Fruit fly (Drosophila melanogaster) whole organism, embryonic: Measurements from ENCODE around the gene CG17652.
A peak's percentile ranks its signal among the peaks of the same experiment; 100 is the strongest.

Source experiments
- Adf1 ChIP-seq: fragments of 200-800 bp; sonication (Bioruptor generic); IDR thresholded peaks from 2 replicates; pipeline ENCODE4 v1.3.6; 2022; ENCODE audit warnings: missing biosample characterization, missing genetic modification characterization
- Antp ChIP-seq: fragments of 200-800 bp; sonication (Bioruptor generic); optimal IDR thresholded peaks from 3 replicates; lab custom pipeline; 2016; ENCODE audit warnings: missing biosample characterization, missing genetic modification characterization
- Bdp1 ChIP-seq: fragments of 200-800 bp; sonication (Bioruptor generic); optimal IDR thresholded peaks from 3 replicates; lab custom pipeline; 2016; ENCODE audit warnings: missing biosample characterization, missing genetic modification characterization
- CG10267 ChIP-seq: fragments of 200-800 bp; sonication (Bioruptor generic); optimal IDR thresholded peaks from 2 replicates; lab custom pipeline; 2018; ENCODE audit warnings: missing biosample characterization, mild to moderate bottlenecking, missing genetic modification characterization, moderate library complexity
- CG11085 ChIP-seq: fragments of 200-800 bp; sonication (Bioruptor generic); IDR thresholded peaks from 2 replicates; pipeline ENCODE4 v1.3.6; 2022; ENCODE audit warnings: missing biosample characterization, missing genetic modification characterization
- CG11695 ChIP-seq: fragments of 200-800 bp; sonication (Bioruptor generic); IDR thresholded peaks from 3 replicates; pipeline ENCODE4 v1.3.6; 2022; ENCODE audit warnings: missing biosample characterization, missing genetic modification characterization
- CG11723 ChIP-seq: fragments of 200-800 bp; sonication (Bioruptor generic); optimal IDR thresholded peaks from 2 replicates; lab custom pipeline; 2017; ENCODE audit warnings: missing biosample characterization, mild to moderate bottlenecking, missing genetic modification characterization
- CG12219 ChIP-seq: fragments of 200-800 bp; sonication (Bioruptor generic); optimal IDR thresholded peaks from 3 replicates; lab custom pipeline; 2018; ENCODE audit warnings: missing biosample characterization, mild to moderate bottlenecking, missing genetic modification characterization
- CG13296 ChIP-seq: fragments of 200-800 bp; sonication (Bioruptor generic); optimal IDR thresholded peaks from 3 replicates; lab custom pipeline; 2018; ENCODE audit warnings: missing biosample characterization, mild to moderate bottlenecking, missing genetic modification characterization
- CG1603 ChIP-seq: fragments of 200-800 bp; sonication (Bioruptor generic); optimal IDR thresholded peaks from 2 replicates; lab custom pipeline; 2019; ENCODE audit warnings: missing biosample characterization, mild to moderate bottlenecking, missing genetic modification characterization, moderate library complexity
- CG17361 ChIP-seq: fragments of 200-800 bp; sonication (Bioruptor generic); IDR thresholded peaks from 3 replicates; pipeline ENCODE4 v1.3.6; 2022; ENCODE audit warnings: missing biosample characterization, missing genetic modification characterization
- CG1832 ChIP-seq: fragments of 200-800 bp; sonication (Bioruptor generic); optimal IDR thresholded peaks from 2 replicates; lab custom pipeline; 2017; ENCODE audit warnings: missing biosample characterization, mild to moderate bottlenecking, missing genetic modification characterization, inconsistent platforms
- CG18764 ChIP-seq: fragments of 200-800 bp; sonication (Bioruptor generic); optimal IDR thresholded peaks from 3 replicates; lab custom pipeline; 2016; ENCODE audit warnings: missing biosample characterization, missing genetic modification characterization
- CG2116 ChIP-seq: fragments of 200-800 bp; sonication (Bioruptor generic); optimal IDR thresholded peaks from 3 replicates; lab custom pipeline; 2018; ENCODE audit warnings: missing biosample characterization, mild to moderate bottlenecking, missing genetic modification characterization
- CG3281 ChIP-seq: fragments of 200-800 bp; sonication (Bioruptor generic); optimal IDR thresholded peaks from 3 replicates; lab custom pipeline; 2017; ENCODE audit warnings: missing biosample characterization, mild to moderate bottlenecking, missing genetic modification characterization
- CG3838 ChIP-seq: fragments of 200-800 bp; sonication (Bioruptor generic); optimal IDR thresholded peaks from 3 replicates; lab custom pipeline; 2016; ENCODE audit warnings: missing biosample characterization, missing genetic modification characterization
- CG3995 ChIP-seq: fragments of 200-800 bp; sonication (Bioruptor generic); optimal IDR thresholded peaks from 3 replicates; lab custom pipeline; 2016; ENCODE audit warnings: missing biosample characterization, missing genetic modification characterization
- CG4404 ChIP-seq: fragments of 200-800 bp; sonication (Bioruptor generic); IDR thresholded peaks from 2 replicates; pipeline ENCODE4 v1.3.6; 2022; ENCODE audit warnings: missing biosample characterization, missing genetic modification characterization
- CG5245 ChIP-seq: fragments of 200-800 bp; sonication (Bioruptor generic); optimal IDR thresholded peaks from 3 replicates; lab custom pipeline; 2016; ENCODE audit warnings: missing biosample characterization, missing genetic modification characterization
- CG6813 ChIP-seq: fragments of 200-800 bp; sonication (Bioruptor generic); optimal IDR thresholded peaks from 2 replicates; lab custom pipeline; 2017; ENCODE audit warnings: missing biosample characterization, missing genetic modification characterization, mild to moderate bottlenecking, moderate library complexity, missing genetic modification reagents
- CG7987 ChIP-seq: fragments of 200-800 bp; sonication (Bioruptor generic); optimal IDR thresholded peaks from 2 replicates; lab custom pipeline; 2018; ENCODE audit warnings: missing biosample characterization, mild to moderate bottlenecking, missing genetic modification characterization, moderate library complexity
- CG9609 ChIP-seq: fragments of 200-800 bp; sonication (Bioruptor generic); optimal IDR thresholded peaks from 3 replicates; lab custom pipeline; 2016; ENCODE audit warnings: missing biosample characterization, missing genetic modification characterization
- ERR ChIP-seq: fragments of 200-800 bp; sonication (Bioruptor generic); optimal IDR thresholded peaks from 2 replicates; lab custom pipeline; 2016; ENCODE audit warnings: missing biosample characterization, missing genetic modification characterization
- Eip74EF ChIP-seq, 2 experiments: fragments of 200-800 bp in 1 of 2; fragments of >200 bp in 1 of 2; sonication (Bioruptor generic) in 1 of 2; optimal IDR thresholded peaks; 2 replicates each; lab custom pipeline; 2017 to 2019; ENCODE audit warnings: missing biosample characterization in 2 of 2, missing genetic modification characterization in 2 of 2, mild to moderate bottlenecking in 1 of 2, moderate library complexity in 1 of 2
- Hsf ChIP-seq: fragments of 200-800 bp; sonication (Bioruptor generic); optimal IDR thresholded peaks from 3 replicates; lab custom pipeline; 2016; ENCODE audit warnings: missing biosample characterization, missing genetic modification characterization
- Max ChIP-seq: fragments of 200-800 bp; sonication (Bioruptor generic); optimal IDR thresholded peaks from 2 replicates; lab custom pipeline; 2016; ENCODE audit warnings: missing biosample characterization, mild to moderate bottlenecking, missing genetic modification characterization
- PHDP ChIP-seq: fragments of 200-800 bp; sonication (Bioruptor generic); optimal IDR thresholded peaks from 3 replicates; lab custom pipeline; 2018; ENCODE audit warnings: missing biosample characterization, mild to moderate bottlenecking, missing genetic modification characterization, moderate library complexity
- Scr ChIP-seq: fragments of 200-800 bp; sonication (Bioruptor generic); IDR thresholded peaks from 2 replicates; pipeline ENCODE4 v1.3.6; 2022; ENCODE audit warnings: missing biosample characterization, missing genetic modification characterization; ENCODE audit not compliant: partially characterized antibody
- Trl ChIP-seq, 3 experiments: fragments of >200 bp in 2 of 3; fragments of 200-800 bp in 1 of 3; sonication (Bioruptor generic) in 1 of 3; optimal IDR thresholded peaks; 2 replicates in 1 of 3; 3 replicates in 2 of 3; lab custom pipeline; 2016 to 2017; ENCODE audit warnings: missing biosample characterization in 1 of 3, missing genetic modification characterization in 1 of 3
- ash1 ChIP-seq: fragments of 200-800 bp; sonication (Bioruptor generic); optimal IDR thresholded peaks from 2 replicates; lab custom pipeline; 2018; ENCODE audit warnings: missing biosample characterization, mild to moderate bottlenecking, missing genetic modification characterization
- corto ChIP-seq: fragments of 200-800 bp; sonication (Bioruptor generic); optimal IDR thresholded peaks from 2 replicates; lab custom pipeline; 2016; ENCODE audit warnings: missing biosample characterization, mild to moderate bottlenecking, missing genetic modification characterization, moderate library complexity
- dan ChIP-seq: fragments of 200-800 bp; sonication (Bioruptor generic); IDR thresholded peaks from 2 replicates; pipeline ENCODE4 v1.3.6; 2022; ENCODE audit warnings: missing biosample characterization, missing genetic modification characterization
- disco-r ChIP-seq: fragments of 200-800 bp; sonication (Bioruptor generic); optimal IDR thresholded peaks from 2 replicates; lab custom pipeline; 2016; ENCODE audit warnings: missing biosample characterization, missing genetic modification characterization
- fd96Cb ChIP-seq: fragments of 200-800 bp; sonication (Bioruptor generic); optimal IDR thresholded peaks from 2 replicates; lab custom pipeline; 2018; ENCODE audit warnings: missing biosample characterization, mild to moderate bottlenecking, missing genetic modification characterization, moderate library complexity
- ham ChIP-seq: fragments of 200-800 bp; sonication (Bioruptor generic); IDR thresholded peaks from 2 replicates; pipeline ENCODE4 v1.3.6; 2022; ENCODE audit warnings: missing biosample characterization, missing genetic modification characterization
- hkb ChIP-seq, 2 experiments: fragments of 200-800 bp in 1 of 2; fragments of >200 bp in 1 of 2; sonication (Bioruptor generic) in 1 of 2; IDR thresholded peaks in 1 of 2; optimal IDR thresholded peaks in 1 of 2; 2 replicates each; pipeline versions ENCODE4 v1.3.6 to Lab custom; 2017 to 2022; ENCODE audit warnings: missing biosample characterization in 1 of 2, missing genetic modification characterization in 1 of 2
- kay ChIP-seq: fragments of 200-800 bp; sonication (Bioruptor generic); optimal IDR thresholded peaks from 2 replicates; lab custom pipeline; 2016; ENCODE audit warnings: missing biosample characterization, missing genetic modification characterization
- lab ChIP-seq: fragments of 200-800 bp; sonication (Bioruptor generic); optimal IDR thresholded peaks from 3 replicates; lab custom pipeline; 2017; ENCODE audit warnings: missing biosample characterization, missing genetic modification characterization, mild to moderate bottlenecking, moderate library complexity, missing genetic modification reagents
- lbe ChIP-seq: fragments of 200-800 bp; sonication (Bioruptor generic); optimal IDR thresholded peaks from 2 replicates; lab custom pipeline; 2016; ENCODE audit warnings: missing biosample characterization, mild to moderate bottlenecking, missing genetic modification characterization
- nerfin-2 ChIP-seq: fragments of 200-800 bp; sonication (Bioruptor generic); IDR thresholded peaks from 2 replicates; pipeline ENCODE4 v1.3.6; 2022; ENCODE audit warnings: missing biosample characterization, missing genetic modification characterization; ENCODE audit not compliant: partially characterized antibody
- p53 ChIP-seq: fragments of 200-800 bp; sonication (Bioruptor generic); optimal IDR thresholded peaks from 2 replicates; lab custom pipeline; 2016; ENCODE audit warnings: missing biosample characterization, missing genetic modification characterization
- phol ChIP-seq: fragments of 200-800 bp; sonication (Bioruptor generic); optimal IDR thresholded peaks from 3 replicates; lab custom pipeline; 2018; ENCODE audit warnings: missing biosample characterization, mild to moderate bottlenecking, missing genetic modification characterization, moderate library complexity
- repo ChIP-seq: fragments of 200-800 bp; sonication (Bioruptor generic); optimal IDR thresholded peaks from 2 replicates; lab custom pipeline; 2016; ENCODE audit warnings: missing biosample characterization, missing genetic modification characterization
- run ChIP-seq: fragments of 200-800 bp; sonication (Bioruptor generic); optimal IDR thresholded peaks from 3 replicates; lab custom pipeline; 2018; ENCODE audit warnings: missing biosample characterization, mild to moderate bottlenecking, missing genetic modification characterization
- schlank ChIP-seq: fragments of 200-800 bp; sonication (Bioruptor generic); optimal IDR thresholded peaks from 2 replicates; lab custom pipeline; 2018; ENCODE audit warnings: missing biosample characterization, mild to moderate bottlenecking, missing genetic modification characterization
- sqz ChIP-seq: fragments of 200-800 bp; sonication (Bioruptor generic); optimal IDR thresholded peaks from 3 replicates; lab custom pipeline; 2018; ENCODE audit warnings: missing biosample characterization, mild to moderate bottlenecking, missing genetic modification characterization
- tna ChIP-seq: fragments of 200-800 bp; sonication (Bioruptor generic); IDR thresholded peaks from 2 replicates; pipeline ENCODE4 v1.3.6; 2022; ENCODE audit warnings: missing biosample characterization, missing genetic modification characterization; ENCODE audit not compliant: partially characterized antibody
- toy ChIP-seq: fragments of 200-800 bp; sonication (Bioruptor generic); IDR thresholded peaks from 2 replicates; pipeline ENCODE4 v1.3.6; 2022; ENCODE audit warnings: missing biosample characterization, missing genetic modification characterization
- trh ChIP-seq: fragments of 200-800 bp; sonication (Bioruptor generic); optimal IDR thresholded peaks from 2 replicates; lab custom pipeline; 2016; ENCODE audit warnings: missing biosample characterization, missing genetic modification characterization
- twi ChIP-seq: fragments of 200-800 bp; optimal IDR thresholded peaks from 2 replicates; lab custom pipeline; 2019; ENCODE audit warnings: missing biosample characterization, mild to moderate bottlenecking, missing genetic modification characterization, moderate library complexity

Gene CG17652

DNA sequence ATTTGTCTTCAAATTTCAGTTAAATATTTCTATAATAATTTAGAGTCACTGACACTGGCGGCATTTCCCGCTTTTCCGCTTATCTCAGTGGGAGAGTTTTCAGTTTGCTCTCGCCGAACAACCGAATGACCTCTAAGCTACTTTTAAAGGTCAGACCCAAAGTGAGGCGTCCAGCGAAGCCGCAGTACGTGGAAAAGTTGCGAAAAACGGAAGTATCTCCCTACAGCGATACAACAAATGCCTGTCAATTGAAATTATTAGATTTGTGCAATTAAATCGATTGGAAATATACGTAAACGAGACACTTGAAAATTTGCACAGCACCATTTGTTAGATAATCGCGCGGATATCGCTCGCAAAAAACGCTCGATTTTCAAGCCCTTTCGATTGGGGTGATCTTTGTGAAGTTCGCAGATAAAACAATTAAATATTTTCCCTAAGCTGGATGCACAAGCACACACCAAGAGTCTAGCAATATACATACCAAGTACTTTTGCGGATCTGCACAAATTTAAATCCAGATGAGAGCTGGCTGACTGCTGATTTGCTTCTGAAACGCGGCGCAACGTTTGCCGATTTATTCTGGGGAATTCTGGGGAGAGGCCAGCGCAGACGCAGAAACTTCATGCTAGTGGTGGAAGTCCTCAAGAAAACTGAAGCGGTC lies 4.9 kb downstream of the CG17652 start (continued):
- TF ChIP-seq hkb (optimal IDR thresholded peaks at IDR 0.05; lab: Kevin White, UChicago) (peak; percentile 5), hkb (GFP tag; IDR thresholded peaks at IDR 0.05; lab: Robert Waterston, UW) (no peak), Antp (GFP tag; lab: Kevin White, UChicago) (no peak), p53 (no peak), CG12219 (GFP tag; lab: Kevin White, UChicago) (no peak), Trl (optimal IDR thresholded peaks at IDR 0.05; lab: Kevin White, UChicago) (no peak), Trl (GFP tag; optimal IDR thresholded peaks at IDR 0.05; lab: Kevin White, UChicago) (no peak), CG5245 (no peak), run (tag; lab: Kevin White, UChicago) (no peak), toy (no peak), CG11085 (GFP tag; lab: Robert Waterston, UW) (no peak), twi (no peak), repo (GFP tag; lab: Kevin White, UChicago) (no peak), kay (GFP tag; lab: Kevin White, UChicago) (no peak), ash1 (GFP tag; lab: Kevin White, UChicago) (peak; percentile 77), ERR (GFP tag; lab: Kevin White, UChicago) (peak; percentile 98), CG1603 (tag; lab: Kevin White, UChicago) (no peak), CG1832 (GFP tag; lab: Kevin White, UChicago) (no peak), CG11723 (GFP tag; lab: Kevin White, UChicago) (no peak), disco-r (GFP tag; lab: Kevin White, UChicago) (no peak), CG6813 (no peak), Bdp1 (GFP tag; lab: Kevin White, UChicago) (no peak), nerfin-2 (GFP tag; lab: Robert Waterston, UW) (no peak), phol (peak; percentile 92), Scr (GFP tag; lab: Robert Waterston, UW) (no peak), CG17361 (GFP tag; lab: Robert Waterston, UW) (peak; percentile 94; the same call in 1 of the 3 replicates), sqz (GFP tag; lab: Kevin White, UChicago) (no peak), CG7987 (GFP tag; lab: Kevin White, UChicago) (peak; percentile 79), schlank (tag; lab: Kevin White, UChicago) (no peak), CG10267 (no peak), CG3838 (GFP tag; lab: Kevin White, UChicago) (no peak), CG13296 (GFP tag; lab: Kevin White, UChicago) (no peak), PHDP (tag; lab: Kevin White, UChicago) (no peak), corto (GFP tag; lab: Kevin White, UChicago) (no peak), CG3995 (GFP tag; lab: Kevin White, UChicago) (peak; percentile 70), lab (GFP tag; lab: Kevin White, UChicago) (peak; percentile 98), CG3281 (GFP tag; lab: Kevin White, UChicago) (peak; percentile 97), CG11695 (GFP tag; lab: Robert Waterston, UW) (no peak)
- TF ChIP-seq, all 482 proteins: peak for 18

DNA sequence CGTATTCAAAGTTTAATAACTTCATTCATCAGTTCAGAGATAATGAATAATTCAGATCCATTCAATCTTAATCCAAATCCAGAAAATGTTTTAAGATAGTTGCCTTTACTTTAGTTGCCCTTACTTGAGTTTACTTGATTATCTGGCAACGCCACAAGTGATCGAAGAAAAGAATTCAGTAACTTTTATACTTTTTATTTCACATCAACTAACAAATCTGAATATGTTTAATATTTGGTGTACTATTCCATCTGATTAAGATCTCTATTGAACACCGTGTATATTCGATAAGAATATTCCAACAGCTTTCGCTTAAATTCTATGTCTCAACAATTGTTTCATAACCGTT lies 7.6 kb downstream of the CG17652 start:
- no peak for TF ChIP-seq CG18764 (GFP tag; lab: Kevin White, UChicago)
- no peak for TF ChIP-seq Eip74EF (GFP tag; optimal IDR thresholded peaks at IDR 0.05; lab: Kevin White, UChicago)
- TF ChIP-seq CG2116 (GFP tag; lab: Kevin White, UChicago): no peak
- peak; percentile 29 for TF ChIP-seq lbe (GFP tag; lab: Kevin White, UChicago)
- no peak for TF ChIP-seq trh
- no peak for TF ChIP-seq ham
- no peak for TF ChIP-seq CG12219 (GFP tag; lab: Kevin White, UChicago)
- TF ChIP-seq CG4404 (GFP tag; lab: Robert Waterston, UW): no peak
- no peak for TF ChIP-seq Adf1 (GFP tag; lab: Robert Waterston, UW)
- TF ChIP-seq schlank (tag; lab: Kevin White, UChicago): no peak
- no peak for TF ChIP-seq fd96Cb (tag; lab: Kevin White, UChicago)
- TF ChIP-seq Hsf: no peak
- TF ChIP-seq dan (GFP tag; lab: Robert Waterston, UW): no peak
- no peak for TF ChIP-seq PHDP (tag; lab: Kevin White, UChicago)
- TF ChIP-seq tna (GFP tag; lab: Robert Waterston, UW): no peak
- TF ChIP-seq CG9609 (GFP tag; lab: Kevin White, UChicago): no peak
- no peak for TF ChIP-seq Max (GFP tag; lab: Kevin White, UChicago)
